Fruit fly (Drosophila melanogaster): Measurements from ENCODE around the gene GAPsec.

- TF ChIP-seq insv (optimal IDR thresholded peaks at IDR 0.05) (no peak), Sin3A (optimal IDR thresholded peaks at IDR 0.05) (no peak), h (optimal IDR thresholded peaks at IDR 0.05) (no peak), ttk (optimal IDR thresholded peaks at IDR 0.05) (no peak)
These were observed at the start of gene GAPsec, which contains the start of gene Zasp66 for dm6 chr3L:8623702-8624421.
